Fruit fly (Drosophila melanogaster) whole organism, pupa: ENCODE results near the gene CG18641.

Source experiments
- CG10348 ChIP-seq: fragments of 200-800 bp; sonication (Bioruptor generic); IDR thresholded peaks from 2 replicates; pipeline ENCODE4 v1.3.6; 2022; ENCODE audit warnings: missing biosample characterization, missing genetic modification characterization
- CG12605 ChIP-seq: fragments of 200-800 bp; sonication (Bioruptor generic); IDR thresholded peaks from 2 replicates; pipeline ENCODE4 v1.3.6; 2022; ENCODE audit warnings: missing biosample characterization, missing genetic modification characterization
- CG15710 ChIP-seq: fragments of 200-800 bp; sonication (Bioruptor generic); optimal IDR thresholded peaks from 2 replicates; lab custom pipeline; 2018; ENCODE audit warnings: missing biosample characterization, mild to moderate bottlenecking, missing genetic modification characterization, moderate library complexity
- CG8159 ChIP-seq: fragments of 200-800 bp; sonication (Bioruptor generic); optimal IDR thresholded peaks from 3 replicates; lab custom pipeline; 2018; ENCODE audit warnings: missing biosample characterization, mild to moderate bottlenecking, missing genetic modification characterization, moderate library complexity
- CG8301 ChIP-seq: fragments of 200-800 bp; sonication (Bioruptor generic); optimal IDR thresholded peaks from 2 replicates; lab custom pipeline; 2018; ENCODE audit warnings: missing biosample characterization, mild to moderate bottlenecking, missing genetic modification characterization
- EcR ChIP-seq: fragments of 200-800 bp; sonication (Bioruptor generic); optimal IDR thresholded peaks from 3 replicates; lab custom pipeline; 2019; ENCODE audit warnings: missing biosample characterization, missing genetic modification characterization, mild to moderate bottlenecking, moderate library complexity, missing genetic modification reagents
- Pif1A ChIP-seq: fragments of 200-800 bp; sonication (Bioruptor generic); optimal IDR thresholded peaks from 3 replicates; lab custom pipeline; 2016; ENCODE audit warnings: missing biosample characterization, missing genetic modification characterization
- Snoo ChIP-seq: fragments of 200-800 bp; sonication (Bioruptor generic); optimal IDR thresholded peaks from 3 replicates; lab custom pipeline; 2017; ENCODE audit warnings: missing biosample characterization, mild to moderate bottlenecking, missing genetic modification characterization, inconsistent platforms
- gl ChIP-seq: fragments of 200-800 bp; sonication (Bioruptor generic); optimal IDR thresholded peaks from 2 replicates; lab custom pipeline; 2018; ENCODE audit warnings: missing biosample characterization, mild to moderate bottlenecking, missing genetic modification characterization
- rn ChIP-seq: fragments of 200-800 bp; sonication (Bioruptor generic); IDR thresholded peaks from 2 replicates; pipeline ENCODE4 v1.3.6; 2022; ENCODE audit warnings: missing biosample characterization, missing genetic modification characterization

dm6 chr2L:2427384-2428208 lies 12.5 kb upstream of the CG18641 start:
- TF ChIP-seq rn (GFP tag; lab: Robert Waterston, UW) (no peak), CG12605 (GFP tag; lab: Robert Waterston, UW) (no peak), CG8301 (tag; lab: Kevin White, UChicago) (peak; percentile 46), EcR (GFP tag; lab: Kevin White, UChicago) (no peak), Pif1A (no peak), CG10348 (GFP tag; lab: Robert Waterston, UW) (no peak), CG15710 (tag; lab: Kevin White, UChicago) (no peak), Snoo (tag; lab: Kevin White, UChicago) (no peak), gl (tag; lab: Kevin White, UChicago) (no peak), CG8159 (no peak)
